Worm (Caenorhabditis elegans): ENCODE results near the gene let-756.

The let-756 gene

DNA sequence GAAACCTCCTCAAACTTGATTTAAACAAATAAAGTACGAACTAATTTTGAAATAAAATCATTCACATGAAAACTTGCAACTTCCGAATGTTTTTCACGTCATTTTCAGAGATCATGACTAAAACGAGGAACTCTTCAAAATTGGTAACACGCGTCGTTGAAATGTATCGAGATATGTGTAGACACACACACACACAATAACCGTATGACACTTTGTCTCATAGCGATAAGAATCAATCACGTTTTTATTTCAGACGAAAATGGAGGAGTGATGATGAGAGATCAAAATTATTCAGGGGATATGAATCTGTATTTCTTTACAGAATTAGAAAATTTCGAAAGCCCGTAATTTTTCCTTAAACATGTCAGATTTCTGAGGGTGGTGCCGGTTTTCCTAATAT lies 15.8 kb downstream of the let-756 start:
- TF ChIP-seq set-16 (GFP tag; IDR thresholded peaks at IDR 0.05) (no peak), dmd-6 (GFP tag; IDR thresholded peaks at IDR 0.05) (peak; percentile 73), lin-15B (tag; optimal IDR thresholded peaks at IDR 0.05) (no peak), R02D3.7 (tag; optimal IDR thresholded peaks at IDR 0.05) (no peak), cey-2 (tag; optimal IDR thresholded peaks at IDR 0.05; ENCODE audit: borderline replicate concordance, insufficient read depth) (no peak), T20F7.1 (GFP tag; optimal IDR thresholded peaks at IDR 0.05) (peak; percentile 59), mxl-3 (GFP tag; optimal IDR thresholded peaks at IDR 0.05) (peak; percentile 71), nhr-111 (GFP tag; optimal IDR thresholded peaks at IDR 0.05) (no peak), ZK546.5 (tag; optimal IDR thresholded peaks at IDR 0.05) (no peak), mep-1 (tag; optimal IDR thresholded peaks at IDR 0.05) (peak; percentile 5), mxl-2 (GFP tag; conservative IDR thresholded peaks at IDR 0.05) (no peak), nhr-28 (tag; optimal IDR thresholded peaks at IDR 0.05) (peak; percentile 73), nhr-102 (tag; optimal IDR thresholded peaks at IDR 0.05) (no peak), zag-1 (tag; optimal IDR thresholded peaks at IDR 0.05) (no peak), nhr-77 (tag; optimal IDR thresholded peaks at IDR 0.05) (peak; percentile 4), daf-19 (GFP tag; conservative IDR thresholded peaks at IDR 0.05) (no peak), D1046.2 (GFP tag; IDR thresholded peaks at IDR 0.05) (no peak), php-3 (GFP tag; IDR thresholded peaks at IDR 0.05) (peak; percentile 19; the same call in 1 of the 2 replicates), daf-16 (GFP tag; optimal IDR thresholded peaks at IDR 0.05) (no peak), daf-16 (tag; optimal IDR thresholded peaks at IDR 0.05) (no peak), skn-1 (tag; optimal IDR thresholded peaks at IDR 0.05) (no peak), rbr-2 (tag; optimal IDR thresholded peaks at IDR 0.05) (no peak), vab-7 (GFP tag; IDR thresholded peaks at IDR 0.05) (no peak), aly-2 (tag; optimal IDR thresholded peaks at IDR 0.05) (no peak), hlh-11 (tag; optimal IDR thresholded peaks at IDR 0.05) (peak; percentile 40), unc-62 (GFP tag; optimal IDR thresholded peaks at IDR 0.05 in 1 of 2) (peak in 1 of 2 experiments; percentile 94), unc-62 (tag; optimal IDR thresholded peaks at IDR 0.05) (no peak), lsy-2 (tag; optimal IDR thresholded peaks at IDR 0.05) (no peak), mdt-29 (GFP tag; IDR thresholded peaks at IDR 0.05) (0 out of 2 replicates have a peak, but pooled peaks have one; percentile 24), ceh-28 (tag; optimal IDR thresholded peaks at IDR 0.05) (no peak), zfp-3 (GFP tag; conservative IDR thresholded peaks at IDR 0.05) (no peak), ceh-20 (GFP tag; IDR thresholded peaks at IDR 0.05) (0 out of 2 replicates have a peak, but pooled peaks have one; percentile 24), mdl-1 (tag; optimal IDR thresholded peaks at IDR 0.05) (peak in 1 of 2 experiments; percentile 30), lin-39 (tag; optimal IDR thresholded peaks at IDR 0.05) (no peak), hlh-30 (tag; optimal IDR thresholded peaks at IDR 0.05; ENCODE audit: insufficient read depth) (peak; percentile 86), nhr-41 (GFP tag; IDR thresholded peaks at IDR 0.05) (no peak), mes-2 (tag; optimal IDR thresholded peaks at IDR 0.05; ENCODE audit: poor library complexity, severe bottlenecking) (no peak), dve-1 (tag; optimal IDR thresholded peaks at IDR 0.05; ENCODE audit: insufficient read depth) (peak; percentile 59), fkh-10 (GFP tag; optimal IDR thresholded peaks at IDR 0.05) (no peak), nhr-25 (tag; optimal IDR thresholded peaks at IDR 0.05; ENCODE audit: borderline replicate concordance, insufficient read depth) (no peak)

DNA sequence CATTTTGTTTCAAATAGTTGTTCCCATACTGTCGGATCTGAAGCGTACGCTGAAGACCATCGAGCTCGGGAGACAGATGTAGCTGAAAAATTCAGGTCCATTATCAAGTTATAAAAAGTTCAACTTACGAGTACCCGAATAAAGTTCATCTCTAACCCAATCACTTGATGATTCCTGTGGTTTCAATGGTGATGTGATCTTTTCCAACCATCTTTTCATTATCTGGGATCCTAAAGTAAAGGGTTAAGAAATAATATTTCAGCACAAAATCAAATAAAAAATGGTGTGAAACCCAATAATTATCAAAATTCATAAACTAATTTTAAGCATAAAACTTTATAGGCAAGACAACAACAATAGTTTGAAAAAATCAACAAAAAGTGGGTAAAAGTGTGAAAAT lies 20.3 kb downstream of the let-756 start, which contains the start of gene C05D11.8:
TSS of gene C05D11.8 (minus strand) at position 101 of the 400 bp plus-strand sequence.
- TF ChIP-seq attf-4 (tag; optimal IDR thresholded peaks at IDR 0.05) (no peak), vab-7 (GFP tag; IDR thresholded peaks at IDR 0.05) (no peak), Y5F2A.4 (GFP tag; optimal IDR thresholded peaks at IDR 0.05) (no peak), daf-19 (GFP tag; conservative IDR thresholded peaks at IDR 0.05) (no peak), egl-27 (tag; optimal IDR thresholded peaks at IDR 0.05) (no peak), pqm-1 (tag; optimal IDR thresholded peaks at IDR 0.05) (no peak), ctbp-1 (GFP tag; IDR thresholded peaks at IDR 0.05) (no peak), R02D3.7 (tag; optimal IDR thresholded peaks at IDR 0.05) (no peak), fos-1 (tag; optimal IDR thresholded peaks at IDR 0.05) (no peak), php-3 (GFP tag; IDR thresholded peaks at IDR 0.05) (no peak), Y48G9A.11 (GFP tag; IDR thresholded peaks at IDR 0.05) (no peak), ZK337.2 (GFP tag; IDR thresholded peaks at IDR 0.05) (no peak), ceh-82 (tag; optimal IDR thresholded peaks at IDR 0.05) (no peak), zfp-2 (tag; optimal IDR thresholded peaks at IDR 0.05) (no peak)
